Fruit fly (Drosophila melanogaster) whole organism, embryonic: ENCODE measurements around the gene CG31468.

ENCODE experiments used
- B-H1 ChIP-seq: fragments of 200-800 bp; sonication (Bioruptor generic); IDR thresholded peaks from 3 replicates; pipeline ENCODE4 v1.3.6; 2022; ENCODE audit warnings: missing biosample characterization, missing genetic modification characterization
- CG10147 ChIP-seq: fragments of 200-800 bp; sonication (Bioruptor generic); optimal IDR thresholded peaks from 2 replicates; lab custom pipeline; 2019; ENCODE audit warnings: missing biosample characterization, mild to moderate bottlenecking, missing genetic modification characterization, moderate library complexity
- CG10209 ChIP-seq: fragments of 200-800 bp; sonication (Bioruptor generic); optimal IDR thresholded peaks from 3 replicates; lab custom pipeline; 2017; ENCODE audit warnings: missing biosample characterization, mild to moderate bottlenecking, missing genetic modification characterization, missing genetic modification reagents
- CG11695 ChIP-seq: fragments of 200-800 bp; sonication (Bioruptor generic); IDR thresholded peaks from 3 replicates; pipeline ENCODE4 v1.3.6; 2022; ENCODE audit warnings: missing biosample characterization, missing genetic modification characterization
- CG1529 ChIP-seq: fragments of 200-800 bp; sonication (Bioruptor generic); optimal IDR thresholded peaks from 3 replicates; lab custom pipeline; 2018; ENCODE audit warnings: missing biosample characterization, missing genetic modification characterization
- CG1603 ChIP-seq: fragments of 200-800 bp; sonication (Bioruptor generic); optimal IDR thresholded peaks from 2 replicates; lab custom pipeline; 2019; ENCODE audit warnings: missing biosample characterization, mild to moderate bottlenecking, missing genetic modification characterization, moderate library complexity
- CG17829 ChIP-seq: fragments of 200-800 bp; optimal IDR thresholded peaks from 2 replicates; lab custom pipeline; 2019; ENCODE audit warnings: missing biosample characterization, mild to moderate bottlenecking, missing genetic modification characterization, moderate library complexity
- CG18262 ChIP-seq: fragments of 200-800 bp; optimal IDR thresholded peaks from 3 replicates; lab custom pipeline; 2019; ENCODE audit warnings: missing biosample characterization, mild to moderate bottlenecking, missing genetic modification characterization, moderate library complexity
- CG1832 ChIP-seq: fragments of 200-800 bp; sonication (Bioruptor generic); optimal IDR thresholded peaks from 2 replicates; lab custom pipeline; 2017; ENCODE audit warnings: missing biosample characterization, mild to moderate bottlenecking, missing genetic modification characterization, inconsistent platforms
- CG2120 ChIP-seq: fragments of 200-800 bp; sonication (Bioruptor generic); optimal IDR thresholded peaks from 3 replicates; lab custom pipeline; 2016; ENCODE audit warnings: missing biosample characterization, missing genetic modification characterization
- CG31441 ChIP-seq: fragments of 200-800 bp; sonication (Bioruptor generic); IDR thresholded peaks from 2 replicates; pipeline ENCODE4 v1.3.6; 2022; ENCODE audit warnings: missing biosample characterization, missing genetic modification characterization
- CG42726 ChIP-seq: fragments of 200-800 bp; sonication (Bioruptor generic); IDR thresholded peaks from 2 replicates; pipeline ENCODE4 v1.3.6; 2022; ENCODE audit warnings: missing biosample characterization, missing genetic modification characterization; ENCODE audit not compliant: partially characterized antibody
- CG6689 ChIP-seq: fragments of 200-800 bp; sonication (Bioruptor generic); IDR thresholded peaks from 2 replicates; pipeline ENCODE4 v1.3.6; 2022; ENCODE audit warnings: missing biosample characterization, missing genetic modification characterization
- CG7357 ChIP-seq: fragments of 200-800 bp; sonication (Bioruptor generic); IDR thresholded peaks from 3 replicates; pipeline ENCODE4 v1.3.6; 2022; ENCODE audit warnings: missing biosample characterization, missing genetic modification characterization
- CG7745 ChIP-seq: fragments of 200-800 bp; sonication (Bioruptor generic); optimal IDR thresholded peaks from 2 replicates; lab custom pipeline; 2018; ENCODE audit warnings: missing biosample characterization, mild to moderate bottlenecking, missing genetic modification characterization, moderate library complexity
- CG8359 ChIP-seq: fragments of 200-800 bp; sonication (Bioruptor generic); optimal IDR thresholded peaks from 2 replicates; lab custom pipeline; 2017; ENCODE audit warnings: missing biosample characterization, mild to moderate bottlenecking, missing genetic modification characterization, borderline replicate concordance
- CG8944 ChIP-seq: fragments of 200-800 bp; sonication (Bioruptor generic); optimal IDR thresholded peaks from 3 replicates; lab custom pipeline; 2016; ENCODE audit warnings: missing biosample characterization, missing genetic modification characterization
- Chrac-16 ChIP-seq: fragments of 200-800 bp; sonication (Bioruptor generic); optimal IDR thresholded peaks from 3 replicates; lab custom pipeline; 2016; ENCODE audit warnings: missing biosample characterization, missing genetic modification characterization
- CoRest ChIP-seq: fragments of 200-800 bp; sonication (Bioruptor generic); optimal IDR thresholded peaks from 3 replicates; lab custom pipeline; 2018; ENCODE audit warnings: missing biosample characterization, mild to moderate bottlenecking, missing genetic modification characterization, moderate library complexity
- ERR ChIP-seq: fragments of 200-800 bp; sonication (Bioruptor generic); optimal IDR thresholded peaks from 2 replicates; lab custom pipeline; 2016; ENCODE audit warnings: missing biosample characterization, missing genetic modification characterization
- Ets65A ChIP-seq: fragments of 200-800 bp; sonication (Bioruptor generic); peaks from one replicate; lab custom pipeline; 2016; ENCODE audit warnings: missing biosample characterization, missing genetic modification characterization
- Hr39 ChIP-seq: fragments of >200 bp; optimal IDR thresholded peaks from 2 replicates; lab custom pipeline; 2017
- Hr78 ChIP-seq, 2 experiments: fragments of 200-800 bp in 1 of 2; fragments of >200 bp in 1 of 2; sonication (Bioruptor generic) in 1 of 2; optimal IDR thresholded peaks; 2 replicates each; lab custom pipeline; 2017 to 2019; ENCODE audit warnings: missing biosample characterization in 2 of 2, missing genetic modification characterization in 2 of 2, mild to moderate bottlenecking in 1 of 2, moderate library complexity in 1 of 2
- NfI ChIP-seq: fragments of 200-800 bp; sonication (Bioruptor generic); optimal IDR thresholded peaks from 3 replicates; lab custom pipeline; 2018; ENCODE audit warnings: missing biosample characterization, mild to moderate bottlenecking, missing genetic modification characterization, moderate library complexity
- Ravus ChIP-seq: fragments of 200-800 bp; sonication (Bioruptor generic); IDR thresholded peaks from 2 replicates; pipeline ENCODE4 v1.3.6; 2022; ENCODE audit warnings: missing biosample characterization, missing genetic modification characterization
- Sry-δ ChIP-seq: fragments of 200-800 bp; sonication (Bioruptor generic); optimal IDR thresholded peaks from 2 replicates; lab custom pipeline; 2016; ENCODE audit warnings: missing biosample characterization, missing genetic modification characterization
- Taf1 ChIP-seq: fragments of 200-800 bp; sonication (Bioruptor generic); IDR thresholded peaks from 2 replicates; pipeline ENCODE4 v1.3.6; 2022; ENCODE audit warnings: missing biosample characterization, missing genetic modification characterization
- br ChIP-seq: fragments of >200 bp; optimal IDR thresholded peaks from 2 replicates; lab custom pipeline; 2017
- croc ChIP-seq: fragments of 200-800 bp; sonication (Bioruptor generic); conservative IDR thresholded peaks from 3 replicates; pipeline ENCODE4 v1.3.6; 2022; ENCODE audit warnings: missing biosample characterization, missing genetic modification characterization
- crol ChIP-seq: fragments of 200-800 bp; sonication (Bioruptor generic); IDR thresholded peaks from 2 replicates; pipeline ENCODE4 v1.3.6; 2022; ENCODE audit warnings: missing biosample characterization, missing genetic modification characterization
- fd3F ChIP-seq: fragments of 200-800 bp; sonication (Bioruptor generic); optimal IDR thresholded peaks from 2 replicates; lab custom pipeline; 2018; ENCODE audit warnings: missing biosample characterization, mild to moderate bottlenecking, missing genetic modification characterization, moderate library complexity
- fd96Cb ChIP-seq: fragments of 200-800 bp; sonication (Bioruptor generic); optimal IDR thresholded peaks from 2 replicates; lab custom pipeline; 2018; ENCODE audit warnings: missing biosample characterization, mild to moderate bottlenecking, missing genetic modification characterization, moderate library complexity
- fu2 ChIP-seq: fragments of 200-800 bp; sonication (Bioruptor generic); optimal IDR thresholded peaks from 2 replicates; lab custom pipeline; 2016; ENCODE audit warnings: missing biosample characterization, missing genetic modification characterization
- gce ChIP-seq: fragments of 200-800 bp; sonication (Bioruptor generic); IDR thresholded peaks from 3 replicates; pipeline ENCODE4 v1.3.6; 2022; ENCODE audit warnings: missing biosample characterization, missing genetic modification characterization
- gcm ChIP-seq: fragments of 200-800 bp; sonication (Bioruptor generic); optimal IDR thresholded peaks from 2 replicates; lab custom pipeline; 2019; ENCODE audit warnings: missing biosample characterization, mild to moderate bottlenecking, missing genetic modification characterization, moderate library complexity
- gsb ChIP-seq: fragments of 200-800 bp; sonication (Bioruptor generic); IDR thresholded peaks from 2 replicates; pipeline ENCODE4 v1.3.6; 2022; ENCODE audit warnings: missing biosample characterization, missing genetic modification characterization
- her ChIP-seq: fragments of 200-800 bp; sonication (Bioruptor generic); optimal IDR thresholded peaks from 2 replicates; lab custom pipeline; 2016; ENCODE audit warnings: missing biosample characterization, missing genetic modification characterization
- inv ChIP-seq: fragments of 200-800 bp; sonication (Bioruptor generic); IDR thresholded peaks from 2 replicates; pipeline ENCODE4 v1.3.6; 2022; ENCODE audit warnings: missing biosample characterization, missing genetic modification characterization; ENCODE audit not compliant: partially characterized antibody
- jing ChIP-seq: fragments of 200-800 bp; sonication (Bioruptor generic); optimal IDR thresholded peaks from 2 replicates; lab custom pipeline; 2018; ENCODE audit warnings: missing biosample characterization, mild to moderate bottlenecking, missing genetic modification characterization
- lab ChIP-seq: fragments of 200-800 bp; sonication (Bioruptor generic); optimal IDR thresholded peaks from 3 replicates; lab custom pipeline; 2017; ENCODE audit warnings: missing biosample characterization, missing genetic modification characterization, mild to moderate bottlenecking, moderate library complexity, missing genetic modification reagents
- lov ChIP-seq, 2 experiments: fragments of 200-800 bp in 1 of 2; fragments of >200 bp in 1 of 2; sonication (Bioruptor generic) in 1 of 2; IDR thresholded peaks in 1 of 2; optimal IDR thresholded peaks in 1 of 2; 2 replicates in 1 of 2; 3 replicates in 1 of 2; pipeline versions ENCODE4 v1.3.6 to Lab custom; 2017 to 2022; ENCODE audit warnings: missing biosample characterization in 1 of 2, missing genetic modification characterization in 1 of 2
- nom ChIP-seq: fragments of 200-800 bp; sonication (Bioruptor generic); optimal IDR thresholded peaks from 2 replicates; lab custom pipeline; 2017; ENCODE audit warnings: missing biosample characterization, missing genetic modification characterization, mild to moderate bottlenecking, moderate library complexity, missing genetic modification reagents
- phol ChIP-seq: fragments of 200-800 bp; sonication (Bioruptor generic); optimal IDR thresholded peaks from 3 replicates; lab custom pipeline; 2018; ENCODE audit warnings: missing biosample characterization, mild to moderate bottlenecking, missing genetic modification characterization, moderate library complexity
- sd ChIP-seq: fragments of 200-800 bp; sonication (Bioruptor generic); optimal IDR thresholded peaks from 3 replicates; lab custom pipeline; 2018; ENCODE audit warnings: missing biosample characterization, mild to moderate bottlenecking, missing genetic modification characterization, moderate library complexity
- sim ChIP-seq: fragments of 200-800 bp; sonication (Bioruptor generic); IDR thresholded peaks from 2 replicates; pipeline ENCODE4 v1.3.6; 2022; ENCODE audit warnings: missing biosample characterization, missing genetic modification characterization
- tll ChIP-seq, 2 experiments: fragments of 200-800 bp in 1 of 2; fragments of >200 bp in 1 of 2; sonication (Bioruptor generic) in 1 of 2; optimal IDR thresholded peaks; 2 replicates each; lab custom pipeline; 2017 to 2019; ENCODE audit warnings: missing biosample characterization in 2 of 2, missing genetic modification characterization in 2 of 2, mild to moderate bottlenecking in 1 of 2, moderate library complexity in 1 of 2
- ttk ChIP-seq: fragments of 200-800 bp; sonication (Bioruptor generic); IDR thresholded peaks from 2 replicates; pipeline ENCODE4 v2.1.2; 2022; ENCODE audit warnings: missing biosample characterization, missing genetic modification characterization
- usp ChIP-seq: fragments of >200 bp; optimal IDR thresholded peaks from 2 replicates; lab custom pipeline; 2017; ENCODE audit warnings: missing biosample characterization, missing genetic modification characterization
- vnd ChIP-seq: fragments of 200-800 bp; sonication (Bioruptor generic); IDR thresholded peaks from 3 replicates; pipeline ENCODE4 v1.3.6; 2022; ENCODE audit warnings: missing biosample characterization, missing genetic modification characterization; ENCODE audit not compliant: partially characterized antibody

CG31468 gene

dm6 chr3R:23709508-23710208 is 9.5 kb upstream of the CG31468 start, which contains the start of gene CG10301 (continued):
- TF ChIP-seq lov (optimal IDR thresholded peaks at IDR 0.05; lab: Kevin White, UChicago) (no peak), lov (GFP tag; IDR thresholded peaks at IDR 0.05; lab: Robert Waterston, UW) (peak; percentile 62; the same call in 1 of the 3 replicates), Taf1 (GFP tag; lab: Robert Waterston, UW) (no peak), inv (GFP tag; lab: Robert Waterston, UW) (no peak), Hr78 (GFP tag; optimal IDR thresholded peaks at IDR 0.05; lab: Kevin White, UChicago) (no peak), jing (GFP tag; lab: Kevin White, UChicago) (peak; percentile 42), CG17829 (tag; lab: Kevin White, UChicago) (peak; percentile 74), gce (no peak), Sry-δ (GFP tag; lab: Kevin White, UChicago) (no peak), CG8944 (GFP tag; lab: Kevin White, UChicago) (peak; percentile 22), Ravus (GFP tag; lab: Robert Waterston, UW) (no peak; the same call in 1 of the 2 replicates), croc (GFP tag; lab: Robert Waterston, UW) (peak; percentile 42; the same call in 1 of the 3 replicates), tll (GFP tag; optimal IDR thresholded peaks at IDR 0.05; lab: Kevin White, UChicago) (no peak), CG2120 (no peak), lab (GFP tag; lab: Kevin White, UChicago) (peak; percentile 43), CG6689 (GFP tag; lab: Robert Waterston, UW) (peak; percentile 59), CG31441 (peak; percentile 65), CG10147 (no peak), CG7745 (tag; lab: Kevin White, UChicago) (no peak), CG10209 (peak; percentile 67), gcm (GFP tag; lab: Kevin White, UChicago) (no peak), Ets65A (GFP tag; lab: Kevin White, UChicago) (peak; percentile 90), ttk (0 out of 2 replicates have a peak, but pooled peaks have one; percentile 12), phol (peak; percentile 81), br (lab: Kevin White, UChicago) (no peak), sim (GFP tag; lab: Robert Waterston, UW) (peak; percentile 31; the same call in 1 of the 2 replicates), ERR (GFP tag; lab: Kevin White, UChicago) (no peak), CoRest (tag; lab: Kevin White, UChicago) (peak; percentile 61), Hr39 (no peak), gsb (GFP tag; lab: Robert Waterston, UW) (no peak), NfI (GFP tag; lab: Kevin White, UChicago) (peak; percentile 13), Chrac-16 (GFP tag; lab: Kevin White, UChicago) (peak; percentile 68), CG1603 (tag; lab: Kevin White, UChicago) (peak; percentile 84), CG7357 (GFP tag; lab: Robert Waterston, UW) (0 out of 3 replicates have a peak, but pooled peaks have one; percentile 31), vnd (GFP tag; lab: Robert Waterston, UW) (no peak), B-H1 (GFP tag; lab: Robert Waterston, UW) (peak; percentile 35; the same call in 2 of the 3 replicates), crol (GFP tag; lab: Robert Waterston, UW) (no peak), CG1529 (GFP tag; lab: Kevin White, UChicago) (peak; percentile 58), fu2 (GFP tag; lab: Kevin White, UChicago) (no peak), sd (tag; lab: Kevin White, UChicago) (peak; percentile 3), CG42726 (GFP tag; lab: Robert Waterston, UW) (no peak), nom (GFP tag; lab: Kevin White, UChicago) (no peak), usp (GFP tag; lab: Kevin White, UChicago) (no peak), CG11695 (peak; percentile 50; the same call in 1 of the 3 replicates), her (no peak), CG1832 (no peak), CG8359 (peak; percentile 14), CG18262 (tag; lab: Kevin White, UChicago) (peak; percentile 74), fd3F (GFP tag; lab: Kevin White, UChicago) (no peak), fd96Cb (tag; lab: Kevin White, UChicago) (peak; percentile 69)
